Worm (Caenorhabditis elegans): ENCODE data around the gene nud-1.

DNA sequence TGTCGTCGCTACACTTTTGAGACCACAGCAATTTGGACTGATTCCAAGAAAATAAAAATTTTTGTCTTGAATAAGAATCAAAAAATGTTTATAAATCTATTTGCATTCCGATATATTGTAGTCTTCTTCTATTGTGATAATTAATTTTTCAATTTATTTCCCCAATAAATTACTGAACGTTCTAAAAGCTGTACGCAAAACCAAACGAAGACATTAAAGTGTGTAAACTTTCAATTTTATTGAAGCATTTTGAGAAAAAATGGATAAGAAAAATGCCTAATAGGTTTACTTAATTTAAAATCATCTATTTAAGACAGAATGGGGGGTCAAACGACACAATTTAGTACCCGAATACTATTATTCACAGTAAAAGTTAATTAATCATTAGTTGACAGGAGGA is 38.7 kb upstream of the nud-1 start:
- TF ChIP-seq peb-1 (tag; optimal IDR thresholded peaks at IDR 0.05) (no peak), lin-13 (GFP tag; optimal IDR thresholded peaks at IDR 0.05) (no peak), unc-62 (GFP tag; optimal IDR thresholded peaks at IDR 0.05) (no peak), skn-1 (tag; optimal IDR thresholded peaks at IDR 0.05) (no peak), mdl-1 (tag; optimal IDR thresholded peaks at IDR 0.05) (no peak), dmd-4 (tag; optimal IDR thresholded peaks at IDR 0.05) (no peak), crh-2 (tag; optimal IDR thresholded peaks at IDR 0.05) (no peak)

Data from whole organism, L2 larva.